Fruit fly (Drosophila melanogaster) whole organism, embryonic: Measurements from ENCODE around the gene Atg6.

Source experiments
- CG14710 ChIP-seq: fragments of 200-800 bp; sonication (Bioruptor generic); optimal IDR thresholded peaks from 3 replicates; lab custom pipeline; 2019; ENCODE audit warnings: missing biosample characterization, mild to moderate bottlenecking, missing genetic modification characterization, moderate library complexity
- Ssrp ChIP-seq: fragments of 200-800 bp; sonication (Bioruptor generic); optimal IDR thresholded peaks from 2 replicates; lab custom pipeline; 2018; ENCODE audit warnings: missing biosample characterization, mild to moderate bottlenecking, missing genetic modification characterization, moderate library complexity
- hkb ChIP-seq, 2 experiments: fragments of 200-800 bp in 1 of 2; fragments of >200 bp in 1 of 2; sonication (Bioruptor generic) in 1 of 2; IDR thresholded peaks in 1 of 2; optimal IDR thresholded peaks in 1 of 2; 2 replicates each; pipeline versions ENCODE4 v1.3.6 to Lab custom; 2017 to 2022; ENCODE audit warnings: missing biosample characterization in 1 of 2, missing genetic modification characterization in 1 of 2

- no peak for TF ChIP-seq Ssrp (tag; lab: Kevin White, UChicago)
- TF ChIP-seq CG14710 (tag; lab: Kevin White, UChicago) = no peak
- TF ChIP-seq hkb (optimal IDR thresholded peaks at IDR 0.05; lab: Kevin White, UChicago) = no peak
- TF ChIP-seq hkb (GFP tag; IDR thresholded peaks at IDR 0.05; lab: Robert Waterston, UW) = no peak
Measured at dm6 chr3R:24053506-24054102, 3.0 kb upstream of the Atg6 start.
